Worm (Caenorhabditis elegans) whole organism, L3 larva: Measurements from ENCODE around the gene cyp-35B3.

ENCODE experiments used
- R02D3.7 ChIP-seq: fragments of 150-350 bp; optimal IDR thresholded peaks from 2 replicates; lab custom pipeline; 2014; ENCODE audit warnings: missing biosample characterization, missing genetic modification characterization
- ceh-82 ChIP-seq: fragments of 150-350 bp; optimal IDR thresholded peaks from 2 replicates; lab custom pipeline; 2014; ENCODE audit warnings: missing biosample characterization, missing genetic modification characterization
- elt-2 ChIP-seq: sonication (generic microtip); optimal IDR thresholded peaks from 2 replicates; lab custom pipeline; 2016; ENCODE audit warnings: missing genetic modification reagents, mild to moderate bottlenecking, missing genetic modification characterization, missing compliant biosample characterization
- elt-3 ChIP-seq, 3 experiments: fragments of 150-350 bp in 1 of 3; sonication (generic microtip) in 2 of 3; optimal IDR thresholded peaks; 2 replicates in 2 of 3; 4 replicates in 1 of 3; lab custom pipeline; 2014 to 2017; ENCODE audit warnings: missing biosample characterization in 3 of 3, missing genetic modification characterization in 3 of 3
- lin-39 ChIP-seq: fragments of 150-350 bp; optimal IDR thresholded peaks from 2 replicates; lab custom pipeline; 2018; ENCODE audit warnings: missing biosample characterization, missing genetic modification reagents, missing genetic modification characterization
- nhr-237 ChIP-seq: fragments of 150-350 bp; optimal IDR thresholded peaks from 2 replicates; lab custom pipeline; 2014; ENCODE audit warnings: missing biosample characterization, missing genetic modification characterization
- nhr-67 ChIP-seq: fragments of 150-350 bp; optimal IDR thresholded peaks from 2 replicates; lab custom pipeline; 2014; ENCODE audit warnings: missing biosample characterization, missing genetic modification characterization
- nhr-77 ChIP-seq: fragments of 150-350 bp; optimal IDR thresholded peaks from 2 replicates; lab custom pipeline; 2014; ENCODE audit warnings: missing biosample characterization, missing genetic modification characterization
- pha-4 ChIP-seq: fragments of 150-350 bp; optimal IDR thresholded peaks from 2 replicates; lab custom pipeline; 2014; ENCODE audit warnings: missing biosample characterization, missing genetic modification reagents, missing genetic modification characterization
- pqm-1 ChIP-seq: fragments of 150-350 bp; optimal IDR thresholded peaks from 2 replicates; lab custom pipeline; 2017; ENCODE audit warnings: missing biosample characterization, missing genetic modification characterization, inconsistent platforms
- zag-1 ChIP-seq: fragments of 150-350 bp; optimal IDR thresholded peaks from 2 replicates; lab custom pipeline; 2014; ENCODE audit warnings: missing biosample characterization, missing genetic modification characterization
- ztf-11 ChIP-seq: fragments of 150-350 bp; optimal IDR thresholded peaks from 2 replicates; lab custom pipeline; 2014; ENCODE audit warnings: missing biosample characterization, missing genetic modification characterization

ce11 chrV:3981680-3982079 lies 36.5 kb downstream of the cyp-35B3 start, which contains the start of gene nlp-30:
- TF ChIP-seq ztf-11 (tag; lab: Kevin White, UChicago) (no peak), elt-2 (no peak), nhr-67 (tag; lab: Kevin White, UChicago) (no peak), lin-39 (tag; lab: Kevin White, UChicago) (no peak), ceh-82 (tag; lab: Kevin White, UChicago) (no peak), elt-3 (tag; optimal IDR thresholded peaks at IDR 0.05; lab: Kevin White, UChicago) (no peak), R02D3.7 (no peak), nhr-237 (tag; lab: Kevin White, UChicago) (no peak), pha-4 (tag; lab: Kevin White, UChicago) (no peak), nhr-77 (tag; lab: Kevin White, UChicago) (no peak), zag-1 (no peak), pqm-1 (tag; lab: Kevin White, UChicago) (no peak)
